Fruit fly (Drosophila melanogaster): Measurements from ENCODE around the gene CG7091.

Gene CG7091

dm6 chr3R:12974447-12974846 lies 3.4 kb upstream of the CG7091 start (continued):
- TF ChIP-seq Deaf1 (tag; optimal IDR thresholded peaks at IDR 0.05) (peak; percentile 59), CG11696 (GFP tag; IDR thresholded peaks at IDR 0.05) (no peak), CG2199 (GFP tag; IDR thresholded peaks at IDR 0.05) (no peak), CG3407 (GFP tag; optimal IDR thresholded peaks at IDR 0.05) (no peak), ash1 (GFP tag; optimal IDR thresholded peaks at IDR 0.05) (no peak), CG10979 (tag; optimal IDR thresholded peaks at IDR 0.05) (peak; percentile 12)

- no peak for TF ChIP-seq CG12942 (GFP tag; optimal IDR thresholded peaks at IDR 0.05)
- no peak for TF ChIP-seq da (GFP tag; optimal IDR thresholded peaks at IDR 0.05)
- no peak for TF ChIP-seq run (tag; optimal IDR thresholded peaks at IDR 0.05)
- TF ChIP-seq ash1 (GFP tag; optimal IDR thresholded peaks at IDR 0.05), result no peak
- TF ChIP-seq Hey (tag; optimal IDR thresholded peaks at IDR 0.05), result no peak
- TF ChIP-seq CG16813 (GFP tag; IDR thresholded peaks at IDR 0.05; ENCODE audit: partially characterized antibody), result no peak
- no peak for TF ChIP-seq CG31441 (GFP tag; IDR thresholded peaks at IDR 0.05)
- no peak for TF ChIP-seq chif (GFP tag; optimal IDR thresholded peaks at IDR 0.05)
- TF ChIP-seq Ravus (GFP tag; IDR thresholded peaks at IDR 0.05), result no peak
- no peak for TF ChIP-seq CG1832 (GFP tag; optimal IDR thresholded peaks at IDR 0.05)
- TF ChIP-seq ftz-f1 (GFP tag; optimal IDR thresholded peaks at IDR 0.05), result no peak
- TF ChIP-seq Dek (tag; optimal IDR thresholded peaks at IDR 0.05), result no peak
- TF ChIP-seq Hand (GFP tag; optimal IDR thresholded peaks at IDR 0.05), result no peak
These were observed 2.6 kb upstream of the CG7091 start for dm6 chr3R:12975223-12975622.

- TF ChIP-seq tap (tag; optimal IDR thresholded peaks at IDR 0.05), result no peak
- no peak for TF ChIP-seq onecut (GFP tag; IDR thresholded peaks at IDR 0.05)
- no peak for TF ChIP-seq H2.0 (GFP tag; IDR thresholded peaks at IDR 0.05)
- TF ChIP-seq mam (GFP tag; optimal IDR thresholded peaks at IDR 0.05), result no peak
- TF ChIP-seq Hr3 (GFP tag; optimal IDR thresholded peaks at IDR 0.05), result peak; percentile 8
- TF ChIP-seq YL-1 (GFP tag; optimal IDR thresholded peaks at IDR 0.05), result peak; percentile 73
- TF ChIP-seq CG34224 (GFP tag; IDR thresholded peaks at IDR 0.05; ENCODE audit: partially characterized antibody), result peak; percentile 98
- TF ChIP-seq Stat92E (GFP tag; optimal IDR thresholded peaks at IDR 0.05), result peak in 1 of 3 experiments; percentile 77
- peak; percentile 65 for TF ChIP-seq HmgD (GFP tag; optimal IDR thresholded peaks at IDR 0.05)
- peak; percentile 40 for TF ChIP-seq CG10147 (GFP tag; optimal IDR thresholded peaks at IDR 0.05)
- TF ChIP-seq dpn (GFP tag; optimal IDR thresholded peaks at IDR 0.05), result peak in 1 of 2 experiments; percentile 5
- TF ChIP-seq pita (GFP tag; optimal IDR thresholded peaks at IDR 0.05), result peak; percentile 89
- TF ChIP-seq Side (GFP tag; optimal IDR thresholded peaks at IDR 0.05), result no peak
- TF ChIP-seq BEAF-32 (GFP tag; optimal IDR thresholded peaks at IDR 0.05), result peak; percentile 100
- TF ChIP-seq CG3847 (GFP tag; IDR thresholded peaks at IDR 0.05), result peak; percentile 28
- TF ChIP-seq Six4 (GFP tag; optimal IDR thresholded peaks at IDR 0.05), result no peak
- TF ChIP-seq CG7963 (GFP tag; IDR thresholded peaks at IDR 0.05; ENCODE audit: partially characterized antibody), result peak; percentile 94
- peak; percentile 99 for TF ChIP-seq HLH4C (GFP tag; IDR thresholded peaks at IDR 0.05; ENCODE audit: partially characterized antibody)
- TF ChIP-seq CG2712 (tag; optimal IDR thresholded peaks at IDR 0.05), result peak; percentile 60
- TF ChIP-seq CG5953 (GFP tag; IDR thresholded peaks at IDR 0.05), result no peak
- TF ChIP-seq Ets65A (GFP tag), result peak; percentile 92
- TF ChIP-seq CG9797 (GFP tag; optimal IDR thresholded peaks at IDR 0.05), result peak; percentile 43
- peak in 1 of 2 experiments; percentile 1 for TF ChIP-seq Hr51 (GFP tag; optimal IDR thresholded peaks at IDR 0.05)
- TF ChIP-seq CG6791 (GFP tag; IDR thresholded peaks at IDR 0.05; ENCODE audit: partially characterized antibody), result peak; percentile 97
- no peak for TF ChIP-seq CG30431 (GFP tag; optimal IDR thresholded peaks at IDR 0.05)
- 0 out of 2 replicates have a peak, but pooled peaks have one; percentile 24 for TF ChIP-seq al (GFP tag; IDR thresholded peaks at IDR 0.05)
- TF ChIP-seq zen2 (GFP tag; IDR thresholded peaks at IDR 0.05; ENCODE audit: partially characterized antibody), result peak; percentile 98
- peak; percentile 53 for TF ChIP-seq gfzf (GFP tag; optimal IDR thresholded peaks at IDR 0.05)
- TF ChIP-seq CG18011 (GFP tag; optimal IDR thresholded peaks at IDR 0.05), result peak; percentile 88
These were observed 2.9 kb downstream of the CG7091 start, which contains the start of gene Paip2 for dm6 chr3R:12980628-12981219. Paip2 (plus strand) TSS chr3R:12980792.
